Fruit fly (Drosophila melanogaster) whole organism, embryonic: ENCODE measurements around the gene Trmt6.
A peak's percentile ranks its signal among the peaks of the same experiment; 100 is the strongest.

Source experiments
- Asciz ChIP-seq: fragments of 200-800 bp; sonication (Bioruptor generic); optimal IDR thresholded peaks from 2 replicates; lab custom pipeline; 2017; ENCODE audit warnings: missing biosample characterization, mild to moderate bottlenecking, missing genetic modification characterization, missing genetic modification reagents
- Blimp-1 ChIP-seq: fragments of 200-800 bp; sonication (Bioruptor generic); optimal IDR thresholded peaks from 3 replicates; lab custom pipeline; 2018; ENCODE audit warnings: missing biosample characterization, missing genetic modification characterization, mild to moderate bottlenecking, moderate library complexity, missing genetic modification reagents
- BtbVII ChIP-seq: fragments of 200-800 bp; sonication (Bioruptor generic); optimal IDR thresholded peaks from 3 replicates; lab custom pipeline; 2017; ENCODE audit warnings: missing biosample characterization, mild to moderate bottlenecking, missing genetic modification characterization
- Bteb2 ChIP-seq: fragments of 200-800 bp; sonication (Bioruptor generic); optimal IDR thresholded peaks from 2 replicates; lab custom pipeline; 2016; ENCODE audit warnings: missing biosample characterization, missing genetic modification characterization
- CG10209 ChIP-seq: fragments of 200-800 bp; sonication (Bioruptor generic); optimal IDR thresholded peaks from 3 replicates; lab custom pipeline; 2017; ENCODE audit warnings: missing biosample characterization, mild to moderate bottlenecking, missing genetic modification characterization, missing genetic modification reagents
- CG1024 ChIP-seq: fragments of 200-800 bp; sonication (Bioruptor generic); IDR thresholded peaks from 2 replicates; pipeline ENCODE4 v1.3.6; 2022; ENCODE audit warnings: missing biosample characterization, missing genetic modification characterization
- CG10565 ChIP-seq: fragments of 200-800 bp; sonication (Bioruptor generic); optimal IDR thresholded peaks from 3 replicates; lab custom pipeline; 2016; ENCODE audit warnings: missing biosample characterization, mild to moderate bottlenecking, missing genetic modification characterization
- CG12104 ChIP-seq: fragments of 200-800 bp; sonication (Bioruptor generic); optimal IDR thresholded peaks from 3 replicates; lab custom pipeline; 2016; ENCODE audit warnings: missing biosample characterization, missing genetic modification characterization
- CG13287 ChIP-seq: fragments of 200-800 bp; sonication (Bioruptor generic); IDR thresholded peaks from 2 replicates; pipeline ENCODE4 v1.3.6; 2022; ENCODE audit warnings: missing biosample characterization, missing genetic modification characterization; ENCODE audit not compliant: partially characterized antibody
- CG14441 ChIP-seq: fragments of 200-800 bp; sonication (Bioruptor generic); IDR thresholded peaks from 2 replicates; pipeline ENCODE4 v1.3.6; 2022; ENCODE audit warnings: missing biosample characterization, missing genetic modification characterization
- CG15479 ChIP-seq: fragments of 200-800 bp; sonication (Bioruptor generic); optimal IDR thresholded peaks from 3 replicates; lab custom pipeline; 2019; ENCODE audit warnings: missing biosample characterization, mild to moderate bottlenecking, missing genetic modification characterization, moderate library complexity
- CG17361 ChIP-seq: fragments of 200-800 bp; sonication (Bioruptor generic); IDR thresholded peaks from 3 replicates; pipeline ENCODE4 v1.3.6; 2022; ENCODE audit warnings: missing biosample characterization, missing genetic modification characterization
- CG17385 ChIP-seq: fragments of 200-800 bp; sonication (Bioruptor generic); optimal IDR thresholded peaks from 3 replicates; lab custom pipeline; 2018; ENCODE audit warnings: missing biosample characterization, mild to moderate bottlenecking, missing genetic modification characterization
- CG18619 ChIP-seq: fragments of 200-800 bp; sonication (Bioruptor generic); optimal IDR thresholded peaks from 3 replicates; lab custom pipeline; 2017; ENCODE audit warnings: missing biosample characterization, mild to moderate bottlenecking, missing genetic modification characterization
- CG2116 ChIP-seq: fragments of 200-800 bp; sonication (Bioruptor generic); optimal IDR thresholded peaks from 3 replicates; lab custom pipeline; 2018; ENCODE audit warnings: missing biosample characterization, mild to moderate bottlenecking, missing genetic modification characterization
- CG2678 ChIP-seq: fragments of 200-800 bp; sonication (Bioruptor generic); optimal IDR thresholded peaks from 3 replicates; lab custom pipeline; 2019; ENCODE audit warnings: missing biosample characterization, mild to moderate bottlenecking, missing genetic modification characterization, moderate library complexity
- CG32532 ChIP-seq: fragments of 200-800 bp; sonication (Bioruptor generic); IDR thresholded peaks from 2 replicates; pipeline ENCODE4 v1.3.6; 2022; ENCODE audit warnings: missing biosample characterization, missing genetic modification characterization
- CG34376 ChIP-seq: fragments of 200-800 bp; sonication (Bioruptor generic); optimal IDR thresholded peaks from 2 replicates; lab custom pipeline; 2018; ENCODE audit warnings: missing biosample characterization, mild to moderate bottlenecking, missing genetic modification characterization
- CG3995 ChIP-seq: fragments of 200-800 bp; sonication (Bioruptor generic); optimal IDR thresholded peaks from 3 replicates; lab custom pipeline; 2016; ENCODE audit warnings: missing biosample characterization, missing genetic modification characterization
- CG4360 ChIP-seq: fragments of 200-800 bp; sonication (Bioruptor generic); IDR thresholded peaks from 2 replicates; pipeline ENCODE4 v1.3.6; 2022; ENCODE audit warnings: missing biosample characterization, missing genetic modification characterization
- CG6683 ChIP-seq: fragments of 200-800 bp; sonication (Bioruptor generic); optimal IDR thresholded peaks from 2 replicates; lab custom pipeline; 2017; ENCODE audit warnings: missing biosample characterization, mild to moderate bottlenecking, missing genetic modification characterization, missing genetic modification reagents
- CG8281 ChIP-seq: fragments of 200-800 bp; sonication (Bioruptor generic); optimal IDR thresholded peaks from 2 replicates; lab custom pipeline; 2018; ENCODE audit warnings: missing biosample characterization, mild to moderate bottlenecking, missing genetic modification characterization, moderate library complexity
- CG9215 ChIP-seq: fragments of 200-800 bp; sonication (Bioruptor generic); IDR thresholded peaks from 2 replicates; pipeline ENCODE4 v1.3.6; 2022; ENCODE audit warnings: missing biosample characterization, missing genetic modification characterization
- CG9817 ChIP-seq: fragments of 200-800 bp; sonication (Bioruptor generic); optimal IDR thresholded peaks from 2 replicates; lab custom pipeline; 2018; ENCODE audit warnings: missing biosample characterization, mild to moderate bottlenecking, missing genetic modification characterization, moderate library complexity
- Dek ChIP-seq: fragments of 200-800 bp; sonication (Bioruptor generic); optimal IDR thresholded peaks from 3 replicates; lab custom pipeline; 2019; ENCODE audit warnings: missing biosample characterization, mild to moderate bottlenecking, missing genetic modification characterization, moderate library complexity
- E2f1 ChIP-seq: fragments of 200-800 bp; sonication (Bioruptor generic); IDR thresholded peaks from 2 replicates; pipeline ENCODE4 v1.3.6; 2022; ENCODE audit warnings: missing biosample characterization, missing genetic modification characterization
- HLH4C ChIP-seq: fragments of 200-800 bp; sonication (Bioruptor generic); IDR thresholded peaks from 3 replicates; pipeline ENCODE4 v1.3.6; 2022; ENCODE audit warnings: missing biosample characterization, missing genetic modification characterization; ENCODE audit not compliant: partially characterized antibody
- Hr78 ChIP-seq, 2 experiments: fragments of 200-800 bp in 1 of 2; fragments of >200 bp in 1 of 2; sonication (Bioruptor generic) in 1 of 2; optimal IDR thresholded peaks; 2 replicates each; lab custom pipeline; 2017 to 2019; ENCODE audit warnings: missing biosample characterization in 2 of 2, missing genetic modification characterization in 2 of 2, mild to moderate bottlenecking in 1 of 2, moderate library complexity in 1 of 2
- MESR4 ChIP-seq: fragments of 200-800 bp; sonication (Bioruptor generic); optimal IDR thresholded peaks from 2 replicates; lab custom pipeline; 2018; ENCODE audit warnings: missing biosample characterization, mild to moderate bottlenecking, missing genetic modification characterization, moderate library complexity
- Max ChIP-seq: fragments of 200-800 bp; sonication (Bioruptor generic); optimal IDR thresholded peaks from 2 replicates; lab custom pipeline; 2016; ENCODE audit warnings: missing biosample characterization, mild to moderate bottlenecking, missing genetic modification characterization
- Myb ChIP-seq: fragments of 200-800 bp; sonication (Bioruptor generic); optimal IDR thresholded peaks from 2 replicates; lab custom pipeline; 2016; ENCODE audit warnings: missing biosample characterization, missing genetic modification characterization
- NC2α ChIP-seq: fragments of 200-800 bp; sonication (Bioruptor generic); optimal IDR thresholded peaks from 2 replicates; lab custom pipeline; 2016; ENCODE audit warnings: missing biosample characterization, missing genetic modification characterization
- Scr ChIP-seq: fragments of 200-800 bp; sonication (Bioruptor generic); IDR thresholded peaks from 2 replicates; pipeline ENCODE4 v1.3.6; 2022; ENCODE audit warnings: missing biosample characterization, missing genetic modification characterization; ENCODE audit not compliant: partially characterized antibody
- al ChIP-seq: fragments of 200-800 bp; sonication (Bioruptor generic); IDR thresholded peaks from 2 replicates; pipeline ENCODE4 v1.3.6; 2022; ENCODE audit warnings: missing biosample characterization, missing genetic modification characterization
- aop ChIP-seq: fragments of 200-800 bp; sonication (Bioruptor generic); IDR thresholded peaks from 2 replicates; pipeline ENCODE4 v1.3.6; 2022; ENCODE audit warnings: missing biosample characterization, missing genetic modification characterization
- bbx ChIP-seq: fragments of 200-800 bp; sonication (Bioruptor generic); IDR thresholded peaks from 2 replicates; pipeline ENCODE4 v1.3.6; 2022; ENCODE audit warnings: missing biosample characterization, missing genetic modification characterization; ENCODE audit not compliant: partially characterized antibody
- cato ChIP-seq: fragments of 200-800 bp; sonication (Bioruptor generic); optimal IDR thresholded peaks from 2 replicates; lab custom pipeline; 2016; ENCODE audit warnings: missing biosample characterization, missing genetic modification characterization, borderline replicate concordance
- fd102C ChIP-seq: fragments of 200-800 bp; sonication (Bioruptor generic); optimal IDR thresholded peaks from 2 replicates; lab custom pipeline; 2018; ENCODE audit warnings: missing biosample characterization, mild to moderate bottlenecking, missing genetic modification characterization, moderate library complexity
- gfzf ChIP-seq: fragments of 200-800 bp; sonication (Bioruptor generic); optimal IDR thresholded peaks from 2 replicates; lab custom pipeline; 2016; ENCODE audit warnings: missing biosample characterization, mild to moderate bottlenecking, missing genetic modification characterization, moderate library complexity
- psq ChIP-seq: fragments of 200-800 bp; sonication (Bioruptor generic); optimal IDR thresholded peaks from 2 replicates; lab custom pipeline; 2017; ENCODE audit warnings: missing biosample characterization, missing genetic modification characterization
- sd ChIP-seq: fragments of 200-800 bp; sonication (Bioruptor generic); optimal IDR thresholded peaks from 3 replicates; lab custom pipeline; 2018; ENCODE audit warnings: missing biosample characterization, mild to moderate bottlenecking, missing genetic modification characterization, moderate library complexity
- sob ChIP-seq: fragments of 200-800 bp; sonication (Bioruptor generic); IDR thresholded peaks from 2 replicates; pipeline ENCODE4 v1.3.6; 2022; ENCODE audit warnings: missing biosample characterization, missing genetic modification characterization
- toy ChIP-seq: fragments of 200-800 bp; sonication (Bioruptor generic); IDR thresholded peaks from 2 replicates; pipeline ENCODE4 v1.3.6; 2022; ENCODE audit warnings: missing biosample characterization, missing genetic modification characterization
- twi ChIP-seq: fragments of 200-800 bp; optimal IDR thresholded peaks from 2 replicates; lab custom pipeline; 2019; ENCODE audit warnings: missing biosample characterization, mild to moderate bottlenecking, missing genetic modification characterization, moderate library complexity
- unpg ChIP-seq: fragments of 200-800 bp; sonication (Bioruptor generic); optimal IDR thresholded peaks from 3 replicates; lab custom pipeline; 2018; ENCODE audit warnings: missing biosample characterization, mild to moderate bottlenecking, missing genetic modification characterization, moderate library complexity
- wdn ChIP-seq: fragments of 200-800 bp; sonication (Bioruptor generic); IDR thresholded peaks from 2 replicates; pipeline ENCODE4 v1.3.6; 2022; ENCODE audit warnings: missing biosample characterization, missing genetic modification characterization
- zf30C ChIP-seq: fragments of 200-800 bp; sonication (Bioruptor generic); optimal IDR thresholded peaks from 3 replicates; lab custom pipeline; 2018; ENCODE audit warnings: missing biosample characterization, mild to moderate bottlenecking, missing genetic modification characterization

The Trmt6 gene

DNA sequence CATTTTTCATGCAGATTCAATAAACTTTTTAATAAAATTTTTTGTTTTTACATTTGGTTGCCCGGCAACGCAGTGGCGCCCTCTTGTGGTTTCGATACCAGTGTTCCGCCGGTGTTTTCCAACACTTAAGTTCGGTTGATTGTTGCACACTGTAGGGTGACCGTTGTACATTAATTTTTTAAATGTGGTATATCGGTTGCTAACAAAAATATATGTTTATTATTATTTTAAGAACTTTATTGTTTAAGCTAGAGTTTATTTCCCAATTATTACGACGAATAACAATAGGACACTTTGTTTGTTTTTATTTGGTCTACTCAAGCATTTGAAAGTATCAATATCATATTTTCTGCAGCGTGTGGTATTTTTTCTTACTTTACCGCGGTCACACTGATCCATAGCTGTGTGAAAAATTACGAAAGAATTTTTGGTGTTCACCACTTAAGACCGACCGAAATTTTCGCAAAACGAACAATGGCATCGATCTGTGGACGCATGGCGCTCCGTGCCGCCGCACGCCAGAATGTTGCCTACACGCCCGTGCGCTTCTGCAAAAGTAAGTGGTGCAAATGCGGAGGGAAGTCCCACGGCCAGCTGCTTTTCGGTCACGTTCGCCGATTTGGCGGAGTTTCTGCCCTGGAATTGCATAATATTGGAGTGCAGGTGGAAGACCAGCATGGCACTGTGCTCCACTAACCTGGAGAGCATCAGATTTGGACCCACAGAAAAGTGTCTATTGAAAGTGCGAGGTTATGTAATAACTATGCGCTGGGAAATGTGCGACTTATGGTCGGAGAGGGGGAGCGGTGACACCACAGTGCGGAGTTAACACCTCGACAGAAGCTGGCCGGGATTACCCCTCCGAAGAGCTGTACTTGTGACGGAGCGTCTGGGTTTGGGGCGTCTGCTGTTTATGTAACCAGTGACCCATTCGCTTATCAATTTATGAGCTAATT is 4.4 kb downstream of the Trmt6 start, which contains the start of the genes IFT52 and COX5B (continued):
- peak; percentile 55 for TF ChIP-seq Scr
- no peak for TF ChIP-seq CG17385 (GFP tag; lab: Kevin White, UChicago)
- peak; percentile 64 for TF ChIP-seq CG2116 (GFP tag; lab: Kevin White, UChicago)
- peak; percentile 32 for TF ChIP-seq CG3995 (GFP tag; lab: Kevin White, UChicago)
- TF ChIP-seq sob (GFP tag; lab: Robert Waterston, UW): peak; percentile 88
- TF ChIP-seq CG2678: peak; percentile 46
- no peak for TF ChIP-seq toy (GFP tag; lab: Robert Waterston, UW)
- TF ChIP-seq CG8281 (tag; lab: Kevin White, UChicago): no peak
- peak; percentile 66 for TF ChIP-seq CG12104 (GFP tag; lab: Kevin White, UChicago)
- peak; percentile 65 for TF ChIP-seq CG17361 (GFP tag; lab: Robert Waterston, UW)
- TF ChIP-seq NC2α: peak; percentile 40
- TF ChIP-seq CG9215 (GFP tag; lab: Robert Waterston, UW): peak; percentile 66
- peak; percentile 71 for TF ChIP-seq CG32532 (GFP tag; lab: Robert Waterston, UW)
- peak; percentile 30 for TF ChIP-seq BtbVII
- peak; percentile 48 for TF ChIP-seq bbx (GFP tag; lab: Robert Waterston, UW)
- TF ChIP-seq Asciz (GFP tag; lab: Kevin White, UChicago): no peak
- peak; percentile 2 for TF ChIP-seq psq (GFP tag; lab: Kevin White, UChicago)
- TF ChIP-seq gfzf: peak; percentile 76
- no peak for TF ChIP-seq CG15479 (GFP tag; lab: Kevin White, UChicago)
- no peak for TF ChIP-seq al
- TF ChIP-seq E2f1 (GFP tag; lab: Robert Waterston, UW): peak; percentile 61
- TF ChIP-seq zf30C (GFP tag; lab: Kevin White, UChicago): no peak
- peak; percentile 20 for TF ChIP-seq twi
- no peak for TF ChIP-seq Myb (GFP tag; lab: Kevin White, UChicago)
- TF ChIP-seq cato (GFP tag; lab: Kevin White, UChicago): no peak
- TF ChIP-seq Blimp-1 (GFP tag; lab: Kevin White, UChicago): peak; percentile 41
- TF ChIP-seq unpg: peak; percentile 38
- TF ChIP-seq CG1024: peak; percentile 48; the same call in 1 of the 2 replicates
- TF ChIP-seq Dek: peak; percentile 2
- peak; percentile 20 for TF ChIP-seq CG18619 (GFP tag; lab: Kevin White, UChicago)
- no peak for TF ChIP-seq aop
- no peak for TF ChIP-seq CG4360
- peak; percentile 10 for TF ChIP-seq CG6683 (GFP tag; lab: Kevin White, UChicago)
- peak; percentile 97 for TF ChIP-seq MESR4 (GFP tag; lab: Kevin White, UChicago)
- peak; percentile 72 for TF ChIP-seq CG9817 (tag; lab: Kevin White, UChicago)
- TF ChIP-seq wdn: peak; percentile 12; the same call in 1 of the 2 replicates
- peak; percentile 40 for TF ChIP-seq CG34376
- TF ChIP-seq CG10209 (GFP tag; lab: Kevin White, UChicago): peak; percentile 58
- TF ChIP-seq CG14441 (GFP tag; lab: Robert Waterston, UW): peak; percentile 37; the same call in 1 of the 2 replicates
- TF ChIP-seq sd (tag; lab: Kevin White, UChicago): peak; percentile 57
- TF ChIP-seq Max (GFP tag; lab: Kevin White, UChicago): peak; percentile 78
- no peak; the same call in 2 of the 3 replicates for TF ChIP-seq HLH4C (GFP tag; lab: Robert Waterston, UW)
- no peak for TF ChIP-seq fd102C (GFP tag; lab: Kevin White, UChicago)
- TF ChIP-seq Bteb2 (GFP tag; lab: Kevin White, UChicago): peak; percentile 48
- TF ChIP-seq Hr78 (GFP tag; optimal IDR thresholded peaks at IDR 0.05; lab: Kevin White, UChicago): no peak
- peak; percentile 57 for TF ChIP-seq CG13287 (GFP tag; lab: Robert Waterston, UW)
- TF ChIP-seq CG10565 (GFP tag; lab: Kevin White, UChicago): peak; percentile 10
